Worm (Caenorhabditis elegans) whole organism, early embryonic: ENCODE results near the gene dhs-12.

Source experiments
- ceh-13 ChIP-seq: fragments of 200-800 bp; sonication (Bioruptor generic); optimal IDR thresholded peaks from 2 replicates; lab custom pipeline; 2018; ENCODE audit warnings: mild to moderate bottlenecking, missing genetic modification characterization, missing compliant biosample characterization
- flt-1 ChIP-seq: fragments of 200-800 bp; sonication (Bioruptor generic); IDR thresholded peaks from 2 replicates; pipeline ENCODE4 v1.3.6; 2022; ENCODE audit warnings: missing genetic modification characterization, missing compliant biosample characterization
- pes-1 ChIP-seq: fragments of 200-800 bp; sonication (Bioruptor generic); IDR thresholded peaks from 2 replicates; pipeline ENCODE4 v1.3.6; 2022; ENCODE audit warnings: missing genetic modification reagents, missing genetic modification characterization, missing compliant biosample characterization
- tbx-11 ChIP-seq: fragments of 200-800 bp; sonication (Bioruptor generic); IDR thresholded peaks from 2 replicates; pipeline ENCODE4 v1.3.6; 2022; ENCODE audit warnings: missing genetic modification characterization, missing compliant biosample characterization
- tbx-37 ChIP-seq: fragments of 200-800 bp; sonication (Bioruptor generic); conservative IDR thresholded peaks from 2 replicates; pipeline ENCODE4 v1.3.6; 2022; ENCODE audit warnings: missing genetic modification reagents, missing genetic modification characterization, missing compliant biosample characterization

ce11 chrIV:10143640-10144039 lies 1.4 kb downstream of the dhs-12 start, which contains the start of gene msp-38:
- TF ChIP-seq ceh-13 (GFP tag; lab: Kevin White, UChicago) (no peak), pes-1 (GFP tag; lab: Robert Waterston, UW) (no peak), tbx-11 (no peak), tbx-37 (GFP tag; lab: Robert Waterston, UW) (no peak), flt-1 (GFP tag; lab: Robert Waterston, UW) (no peak)
